Worm (Caenorhabditis elegans): ENCODE results near the gene W03F9.2.

ce11 chrV:103977-104376, 23.9 kb downstream of the W03F9.2 start, which contains the start of gene rps-27:
- TF ChIP-seq snpc-4 (tag; optimal IDR thresholded peaks at IDR 0.05) = no peak
- TF ChIP-seq ces-1 (GFP tag; optimal IDR thresholded peaks at IDR 0.05) = no peak
- no peak for TF ChIP-seq nhr-76 (tag; optimal IDR thresholded peaks at IDR 0.05)
- no peak for TF ChIP-seq lin-32 (GFP tag; optimal IDR thresholded peaks at IDR 0.05)
- no peak for TF ChIP-seq ztf-11 (tag; optimal IDR thresholded peaks at IDR 0.05)
- TF ChIP-seq nhr-12 (tag; optimal IDR thresholded peaks at IDR 0.05) = no peak
- TF ChIP-seq lin-13 (tag; optimal IDR thresholded peaks at IDR 0.05) = no peak
- TF ChIP-seq mep-1 (tag; optimal IDR thresholded peaks at IDR 0.05) = no peak
- TF ChIP-seq tbx-8 (GFP tag; optimal IDR thresholded peaks at IDR 0.05) = no peak
- no peak for TF ChIP-seq sem-2 (GFP tag; optimal IDR thresholded peaks at IDR 0.05)
- TF ChIP-seq unc-62 (GFP tag; optimal IDR thresholded peaks at IDR 0.05) = no peak
- TF ChIP-seq elt-3 (tag; optimal IDR thresholded peaks at IDR 0.05) = no peak
